Worm (Caenorhabditis elegans) whole organism, late embryonic: ENCODE results near the gene arrd-9.

Experiments used
- C08G9.2 ChIP-seq: sonication (generic microtip); optimal IDR thresholded peaks from 2 replicates; lab custom pipeline; 2016; ENCODE audit warnings: mild to moderate bottlenecking, missing genetic modification characterization, moderate library complexity, missing compliant biosample characterization
- F13H6.1 ChIP-seq: sonication (generic microtip); optimal IDR thresholded peaks from 2 replicates; lab custom pipeline; 2016; ENCODE audit warnings: missing genetic modification characterization, missing compliant biosample characterization
- K02D7.2 ChIP-seq: sonication (generic microtip); optimal IDR thresholded peaks from 2 replicates; lab custom pipeline; 2017; ENCODE audit warnings: mild to moderate bottlenecking, missing genetic modification characterization, missing compliant biosample characterization
- T23F11.4 ChIP-seq: fragments of 200-800 bp; sonication (Bioruptor generic); optimal IDR thresholded peaks from 2 replicates; lab custom pipeline; 2018; ENCODE audit warnings: mild to moderate bottlenecking, missing genetic modification characterization, missing compliant biosample characterization
- Y22D7AL.16 ChIP-seq: sonication (generic microtip); optimal IDR thresholded peaks from 2 replicates; lab custom pipeline; 2016; ENCODE audit warnings: missing genetic modification characterization, missing compliant biosample characterization
- ceh-19 ChIP-seq: fragments of 200-800 bp; sonication (Bioruptor generic); optimal IDR thresholded peaks from 2 replicates; lab custom pipeline; 2018; ENCODE audit warnings: mild to moderate bottlenecking, missing genetic modification characterization, missing compliant biosample characterization
- ceh-2 ChIP-seq: sonication (generic microtip); optimal IDR thresholded peaks from 2 replicates; lab custom pipeline; 2016; ENCODE audit warnings: missing genotype, missing genetic modification characterization, missing compliant biosample characterization
- ceh-31 ChIP-seq: sonication (generic microtip); optimal IDR thresholded peaks from 2 replicates; lab custom pipeline; 2016; ENCODE audit warnings: missing genetic modification characterization, missing compliant biosample characterization
- ceh-45 ChIP-seq: fragments of 200-800 bp; sonication (Bioruptor generic); IDR thresholded peaks from 2 replicates; pipeline ENCODE4 v1.3.6; 2022; ENCODE audit warnings: missing genetic modification reagents, missing genetic modification characterization, missing compliant biosample characterization
- dmd-4 ChIP-seq: sonication (generic microtip); optimal IDR thresholded peaks from 2 replicates; lab custom pipeline; 2016; ENCODE audit warnings: borderline replicate concordance, missing genetic modification characterization, missing compliant biosample characterization
- dve-1 ChIP-seq: sonication (generic microtip); optimal IDR thresholded peaks from 2 replicates; lab custom pipeline; 2017; ENCODE audit warnings: antibody characterized with exemption, mild to moderate bottlenecking, missing genetic modification characterization, missing compliant biosample characterization
- elt-2 ChIP-seq: sonication (generic microtip); optimal IDR thresholded peaks from 2 replicates; lab custom pipeline; 2016; ENCODE audit warnings: missing genetic modification reagents, missing genetic modification characterization, missing compliant biosample characterization
- fax-1 ChIP-seq: sonication (generic microtip); optimal IDR thresholded peaks from 2 replicates; lab custom pipeline; 2016; ENCODE audit warnings: missing genotype, missing genetic modification characterization, missing compliant biosample characterization
- fkh-10 ChIP-seq: fragments of 150-350 bp; optimal IDR thresholded peaks from 2 replicates; lab custom pipeline; 2014; ENCODE audit warnings: missing biosample characterization, missing genetic modification reagents, missing genetic modification characterization
- fkh-6 ChIP-seq: sonication (generic microtip); optimal IDR thresholded peaks from 2 replicates; lab custom pipeline; 2016; ENCODE audit warnings: missing genetic modification characterization, missing compliant biosample characterization
- gmeb-2 ChIP-seq: sonication (generic microtip); optimal IDR thresholded peaks from 2 replicates; lab custom pipeline; 2016; ENCODE audit warnings: missing genetic modification characterization, inconsistent platforms, missing compliant biosample characterization
- hlh-6 ChIP-seq: sonication (generic microtip); optimal IDR thresholded peaks from 2 replicates; lab custom pipeline; 2016; ENCODE audit warnings: missing genotype, missing genetic modification characterization, missing compliant biosample characterization
- hlh-8 ChIP-seq: sonication (generic microtip); optimal IDR thresholded peaks from 2 replicates; lab custom pipeline; 2016; ENCODE audit warnings: missing genotype, missing genetic modification characterization, missing compliant biosample characterization
- lim-6 ChIP-seq: sonication (generic microtip); optimal IDR thresholded peaks from 2 replicates; lab custom pipeline; 2016; ENCODE audit warnings: missing genetic modification characterization, missing compliant biosample characterization
- mec-3 ChIP-seq: sonication (generic microtip); optimal IDR thresholded peaks from 2 replicates; lab custom pipeline; 2016; ENCODE audit warnings: borderline replicate concordance, missing genetic modification characterization, missing compliant biosample characterization
- nhr-232 ChIP-seq: sonication (generic microtip); optimal IDR thresholded peaks from 2 replicates; lab custom pipeline; 2016; ENCODE audit warnings: missing genetic modification characterization, missing compliant biosample characterization
- pax-1 ChIP-seq: fragments of 150-350 bp; optimal IDR thresholded peaks from 2 replicates; lab custom pipeline; 2014; ENCODE audit warnings: missing biosample characterization, missing genetic modification characterization
- pha-2 ChIP-seq: sonication (generic microtip); optimal IDR thresholded peaks from 2 replicates; lab custom pipeline; 2017; ENCODE audit warnings: mild to moderate bottlenecking, missing genetic modification characterization, missing compliant biosample characterization
- pha-4 ChIP-seq: fragments of 150-350 bp; optimal IDR thresholded peaks from 2 replicates; lab custom pipeline; 2018; ENCODE audit warnings: missing biosample characterization, missing genetic modification reagents, missing genetic modification characterization
- pros-1 ChIP-seq: fragments of 150-350 bp; optimal IDR thresholded peaks from 2 replicates; lab custom pipeline; 2014; ENCODE audit warnings: missing biosample characterization, missing genetic modification reagents, missing genetic modification characterization
- ref-2 ChIP-seq: sonication (generic microtip); optimal IDR thresholded peaks from 2 replicates; lab custom pipeline; 2016; ENCODE audit warnings: missing genetic modification characterization, missing compliant biosample characterization
- sox-2 ChIP-seq: fragments of 200-800 bp; sonication (Bioruptor generic); IDR thresholded peaks from 2 replicates; pipeline ENCODE4 v1.3.6; 2022; ENCODE audit warnings: missing genetic modification reagents, missing genetic modification characterization, missing compliant biosample characterization
- sox-4 ChIP-seq: sonication (generic microtip); optimal IDR thresholded peaks from 2 replicates; lab custom pipeline; 2017; ENCODE audit warnings: mild to moderate bottlenecking, missing genetic modification characterization, inconsistent platforms, missing compliant biosample characterization
- tbx-7 ChIP-seq: sonication (generic microtip); optimal IDR thresholded peaks from 2 replicates; lab custom pipeline; 2016; ENCODE audit warnings: missing genotype, missing genetic modification characterization, missing compliant biosample characterization
- unc-42 ChIP-seq: sonication (generic microtip); optimal IDR thresholded peaks from 2 replicates; lab custom pipeline; 2016; ENCODE audit warnings: missing genotype, missing genetic modification characterization, missing compliant biosample characterization
- unc-55 ChIP-seq: sonication (generic microtip); optimal IDR thresholded peaks from 2 replicates; lab custom pipeline; 2017; ENCODE audit warnings: missing biosample characterization, missing genetic modification reagents, missing genetic modification characterization
- unc-86 ChIP-seq: sonication (generic microtip); optimal IDR thresholded peaks from 2 replicates; lab custom pipeline; 2016; ENCODE audit warnings: missing genetic modification characterization, missing compliant biosample characterization

arrd-9 gene

DNA sequence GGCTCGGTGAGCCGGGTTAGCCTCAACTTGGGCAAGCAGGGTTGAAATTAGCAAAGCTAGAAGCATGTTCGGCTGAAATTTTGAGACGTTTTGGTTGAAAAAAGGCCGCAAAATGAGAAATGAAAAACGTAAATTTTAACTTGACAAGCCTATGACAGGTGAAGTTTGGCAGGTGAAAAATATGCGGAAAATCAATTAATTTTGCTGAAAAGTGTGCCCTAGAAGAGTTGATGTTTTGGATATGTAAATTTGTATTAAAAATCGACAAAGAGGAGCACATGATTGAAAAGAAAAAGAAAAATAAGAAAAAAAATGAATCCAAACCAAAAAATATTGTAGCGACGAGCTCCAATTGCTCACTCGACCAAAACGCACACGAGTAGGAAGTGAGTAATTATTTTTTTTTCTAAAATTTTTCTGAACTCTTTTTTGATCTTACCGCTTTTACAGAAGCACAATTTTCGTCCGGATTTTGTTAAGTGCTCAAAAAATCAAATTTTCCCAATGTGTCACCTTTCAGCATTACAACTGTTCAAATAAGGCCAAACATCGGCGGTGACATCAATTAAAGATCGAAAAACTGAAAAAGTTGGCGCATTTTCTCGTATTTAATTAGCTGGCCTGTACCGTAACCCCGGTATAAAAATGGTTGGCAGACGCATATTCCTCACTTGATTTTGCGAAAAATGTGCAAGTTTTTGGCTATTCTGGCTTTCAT lies 9.4 kb downstream of the arrd-9 start, which contains the start of the genes F15A4.5 and phat-8:
Gene F15A4.5, minus strand, starts transcription at position 101 of the 718 bp plus-strand sequence.
Gene phat-8, plus strand, starts transcription at position 668 of the 718 bp plus-strand sequence.
- TF ChIP-seq hlh-8 (tag; lab: Kevin White, UChicago) (no peak), nhr-232 (tag; lab: Kevin White, UChicago) (no peak), dve-1 (no peak), gmeb-2 (tag; lab: Kevin White, UChicago) (no peak), ceh-45 (GFP tag; lab: Robert Waterston, UW) (no peak), pax-1 (no peak), fkh-10 (no peak), ceh-31 (tag; lab: Kevin White, UChicago) (no peak), unc-86 (tag; lab: Kevin White, UChicago) (no peak), fax-1 (tag; lab: Kevin White, UChicago) (no peak), pha-4 (no peak), pha-2 (no peak), ceh-2 (tag; lab: Kevin White, UChicago) (no peak), ceh-19 (GFP tag; lab: Kevin White, UChicago) (no peak)

DNA sequence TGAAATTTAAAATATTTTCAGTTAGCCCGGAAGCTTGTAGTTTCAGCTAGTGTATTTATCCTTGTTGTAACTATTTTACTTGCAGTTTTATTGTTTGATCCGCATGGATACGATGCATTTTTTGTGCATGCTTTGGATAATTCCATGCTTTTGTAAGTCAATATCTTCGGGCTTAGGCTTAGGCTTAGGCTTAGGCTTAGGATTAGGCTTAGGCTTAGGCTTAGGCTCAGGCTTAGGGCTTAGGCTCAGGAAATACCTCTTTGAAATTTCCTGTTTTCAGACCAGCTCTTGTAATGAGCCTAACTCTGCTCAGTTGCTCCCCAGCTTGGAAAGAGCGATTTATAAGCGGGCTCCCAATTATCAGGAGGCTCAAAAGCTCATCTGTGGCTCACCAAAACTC lies 13.7 kb downstream of the arrd-9 start, which contains the start of gene srg-16:
Gene srg-16, plus strand, starts transcription at position 87 of the 400 bp plus-strand sequence.
- TF ChIP-seq dve-1, result peak; percentile 55
- no peak for TF ChIP-seq tbx-7

DNA sequence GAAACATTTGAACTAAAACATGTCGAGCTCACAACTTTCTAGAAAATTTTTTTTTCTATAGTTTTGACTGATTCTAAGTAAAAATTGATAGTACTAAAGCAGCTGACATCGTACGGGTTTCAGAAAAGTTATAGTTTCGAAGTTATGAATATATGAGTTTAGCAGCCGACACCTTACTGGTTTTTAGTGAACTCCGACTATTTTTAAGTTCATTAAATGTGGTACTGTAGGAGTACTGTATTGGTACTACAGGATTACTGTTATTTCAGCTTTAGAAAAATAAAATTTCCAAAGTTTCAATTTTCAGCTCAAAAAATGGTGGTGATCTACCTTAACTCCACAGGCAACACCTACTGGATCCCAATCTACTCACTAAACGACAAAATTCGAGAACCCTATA lies 15.2 kb downstream of the arrd-9 start, which contains the start of gene sre-37:
Gene sre-37, plus strand, starts transcription at position 301 of the 400 bp plus-strand sequence.
- TF ChIP-seq dmd-4 (tag; lab: Kevin White, UChicago) (no peak), pax-1 (no peak), sox-4 (tag; lab: Kevin White, UChicago) (no peak)
- TF ChIP-seq, all 69 proteins: peak for 0

DNA sequence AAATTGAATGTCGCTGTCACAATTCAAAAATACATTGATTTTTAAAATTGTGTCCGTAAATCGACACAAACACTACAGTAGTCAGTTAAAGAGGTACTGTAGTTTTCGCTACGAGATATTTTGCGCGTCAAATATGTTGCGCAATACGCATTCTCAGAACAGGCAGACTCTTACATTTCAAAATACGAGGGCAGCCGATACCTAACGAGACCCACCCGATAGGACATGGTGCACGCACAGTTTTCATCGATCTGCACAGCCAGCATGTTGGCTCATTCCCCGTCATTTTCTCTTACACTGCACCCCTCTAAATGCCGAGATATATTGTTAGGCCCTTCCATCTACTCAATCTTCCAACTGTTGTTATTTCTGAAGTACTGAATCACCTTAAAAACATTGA lies 18.5 kb downstream of the arrd-9 start, which contains the start of gene F15A4.2:
Gene F15A4.2, plus strand, starts transcription at position 301 of the 400 bp plus-strand sequence.
- TF ChIP-seq hlh-6 (tag; lab: Kevin White, UChicago), result no peak
- no peak for TF ChIP-seq pros-1 (tag; lab: Kevin White, UChicago)
- TF ChIP-seq unc-42 (tag; lab: Kevin White, UChicago), result no peak
- TF ChIP-seq ref-2, result no peak
- TF ChIP-seq C08G9.2 (tag; lab: Kevin White, UChicago), result no peak
- TF ChIP-seq K02D7.2 (tag; lab: Kevin White, UChicago), result no peak
- TF ChIP-seq F13H6.1 (tag; lab: Kevin White, UChicago), result no peak
- no peak for TF ChIP-seq dve-1
- no peak for TF ChIP-seq T23F11.4 (GFP tag; lab: Kevin White, UChicago)
- TF ChIP-seq lim-6, result no peak
- TF ChIP-seq Y22D7AL.16 (tag; lab: Kevin White, UChicago), result no peak
- no peak for TF ChIP-seq elt-2 (tag; lab: Kevin White, UChicago)
- TF ChIP-seq sox-2 (GFP tag; lab: Robert Waterston, UW), result no peak
- no peak for TF ChIP-seq hlh-8 (tag; lab: Kevin White, UChicago)
- TF ChIP-seq mec-3 (tag; lab: Kevin White, UChicago), result no peak
- TF ChIP-seq unc-55, result no peak
- no peak for TF ChIP-seq fkh-6 (tag; lab: Kevin White, UChicago)
